Worm (Caenorhabditis elegans): ENCODE results near the gene D2024.4.

D2024.4 gene

DNA sequence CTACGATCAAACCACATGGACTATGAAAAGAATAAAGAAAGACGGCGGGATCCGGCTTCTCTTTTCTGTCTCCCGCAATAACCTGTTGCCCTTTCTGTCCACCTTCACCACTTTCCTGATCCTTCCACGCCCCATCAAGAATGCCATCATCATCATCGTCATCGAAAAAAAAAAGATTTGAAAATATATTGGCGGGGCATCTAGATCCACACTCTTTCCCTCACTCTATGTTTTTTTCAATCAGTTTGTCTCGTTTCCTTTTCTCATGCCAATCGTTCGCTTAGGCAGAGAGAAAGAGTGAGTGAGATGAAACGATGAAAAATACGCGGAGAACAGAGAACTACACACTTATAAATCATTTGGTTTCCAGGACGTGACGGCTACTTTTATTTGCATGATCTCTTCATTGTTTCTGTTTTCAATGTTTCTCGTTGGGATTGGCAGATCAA is 2.6 kb downstream of the D2024.4 start:
- TF ChIP-seq blmp-1 (tag; optimal IDR thresholded peaks at IDR 0.05): peak; percentile 81
- TF ChIP-seq nhr-85 (tag): peak; percentile 68
- peak; percentile 29 for TF ChIP-seq mep-1 (tag; optimal IDR thresholded peaks at IDR 0.05)
- TF ChIP-seq unc-130 (tag; optimal IDR thresholded peaks at IDR 0.05): no peak
- TF ChIP-seq irx-1 (tag; optimal IDR thresholded peaks at IDR 0.05): no peak
- no peak for TF ChIP-seq isw-1 (GFP tag; IDR thresholded peaks at IDR 0.05)
- TF ChIP-seq dpl-1 (GFP tag; optimal IDR thresholded peaks at IDR 0.05): no peak
- TF ChIP-seq ceh-8 (GFP tag; optimal IDR thresholded peaks at IDR 0.05): no peak
- TF ChIP-seq nhr-90 (tag; optimal IDR thresholded peaks at IDR 0.05; ENCODE audit: poor library complexity): no peak
- TF ChIP-seq rnt-1 (tag; optimal IDR thresholded peaks at IDR 0.05): peak; percentile 28
- no peak for TF ChIP-seq snpc-4 (tag; optimal IDR thresholded peaks at IDR 0.05)
- TF ChIP-seq nhr-71 (tag; optimal IDR thresholded peaks at IDR 0.05): peak; percentile 32
- peak; percentile 17 for TF ChIP-seq nhr-20 (tag; optimal IDR thresholded peaks at IDR 0.05)
- TF ChIP-seq nhr-11 (tag; optimal IDR thresholded peaks at IDR 0.05): no peak
- TF ChIP-seq lin-14 (GFP tag; optimal IDR thresholded peaks at IDR 0.05): peak; percentile 59
- no peak for TF ChIP-seq nhr-84 (tag; optimal IDR thresholded peaks at IDR 0.05)
- TF ChIP-seq snu-23 (GFP tag; optimal IDR thresholded peaks at IDR 0.05): peak; percentile 34
- no peak for TF ChIP-seq mdl-1 (tag; optimal IDR thresholded peaks at IDR 0.05)
- TF ChIP-seq C16A3.4 (tag; optimal IDR thresholded peaks at IDR 0.05): no peak
- TF ChIP-seq zip-4 (GFP tag; optimal IDR thresholded peaks at IDR 0.05): no peak
- TF ChIP-seq lsy-2 (tag; optimal IDR thresholded peaks at IDR 0.05): peak in 1 of 2 experiments; percentile 15
- peak; percentile 57 for TF ChIP-seq pag-3 (tag; optimal IDR thresholded peaks at IDR 0.05; ENCODE audit: borderline replicate concordance, insufficient read depth)
- peak in 2 of 6 experiments; percentile 3 to 7 for TF ChIP-seq elt-3 (tag; optimal IDR thresholded peaks at IDR 0.05)

DNA sequence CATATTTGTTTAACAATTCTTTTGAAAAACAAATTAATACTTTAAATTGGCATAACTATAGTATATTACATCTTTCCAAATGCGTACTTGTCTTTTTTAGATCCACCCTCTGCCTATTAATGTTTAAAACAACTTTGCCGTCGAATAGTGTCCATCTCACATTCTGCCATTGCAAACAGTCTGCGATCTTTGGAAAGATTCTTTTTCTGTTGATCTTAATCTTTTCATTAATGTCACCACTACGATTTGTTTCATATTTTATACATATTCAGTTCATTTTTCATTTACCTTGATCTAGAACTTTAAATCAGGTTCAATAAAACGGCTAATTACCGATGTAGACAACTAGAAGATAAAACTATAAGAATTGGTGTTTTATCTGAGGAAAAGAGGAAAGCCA is 3.6 kb downstream of the D2024.4 start:
- TF ChIP-seq F16B12.6 (tag; optimal IDR thresholded peaks at IDR 0.05) (no peak), ceh-88 (GFP tag; IDR thresholded peaks at IDR 0.05) (no peak), nhr-85 (tag) (peak; percentile 16), nhr-237 (tag; optimal IDR thresholded peaks at IDR 0.05) (no peak), lsy-2 (tag; optimal IDR thresholded peaks at IDR 0.05) (no peak), nhr-84 (tag; optimal IDR thresholded peaks at IDR 0.05) (no peak)

DNA sequence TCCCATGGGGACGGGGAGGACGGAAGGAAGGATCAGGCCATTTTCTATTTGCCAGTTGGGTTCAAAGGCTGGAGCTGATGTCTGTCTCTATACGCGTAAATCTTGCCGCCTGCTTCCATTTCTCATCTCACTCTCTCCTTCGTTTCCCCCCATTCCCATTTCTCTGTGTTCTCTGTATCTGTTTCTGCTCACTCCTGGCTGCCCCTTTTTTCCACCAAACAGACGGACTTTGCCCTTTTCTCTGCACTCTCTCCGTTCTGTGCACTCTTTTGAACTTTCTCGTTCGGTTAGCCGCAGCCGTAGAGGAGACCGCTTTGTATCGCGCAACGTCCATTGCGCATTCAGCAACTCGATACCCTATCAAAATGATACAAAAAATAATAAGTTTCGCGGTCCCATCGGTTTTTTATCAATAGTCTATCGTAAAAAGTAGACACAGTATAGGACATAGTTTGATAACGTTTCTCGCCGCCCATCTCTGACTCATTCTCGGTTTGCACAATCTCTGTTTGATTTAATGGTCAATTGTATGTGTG is 4.4 kb downstream of the D2024.4 start:
- TF ChIP-seq lsy-2 (tag; optimal IDR thresholded peaks at IDR 0.05) (peak; percentile 47 to 65), grh-1 (GFP tag; IDR thresholded peaks at IDR 0.05) (no peak), fkh-10 (GFP tag; optimal IDR thresholded peaks at IDR 0.05) (no peak), ama-1 (optimal IDR thresholded peaks at IDR 0.05) (no peak), nhr-84 (tag; optimal IDR thresholded peaks at IDR 0.05) (no peak), tlp-1 (tag; optimal IDR thresholded peaks at IDR 0.05) (no peak), nhr-237 (tag; optimal IDR thresholded peaks at IDR 0.05) (no peak), sptf-1 (tag; optimal IDR thresholded peaks at IDR 0.05) (no peak), ceh-90 (tag; optimal IDR thresholded peaks at IDR 0.05) (no peak), xbp-1 (tag; optimal IDR thresholded peaks at IDR 0.05) (peak; percentile 17), nhr-71 (tag; optimal IDR thresholded peaks at IDR 0.05) (peak; percentile 81), sox-4 (tag; optimal IDR thresholded peaks at IDR 0.05) (no peak), tbx-2 (tag; optimal IDR thresholded peaks at IDR 0.05) (peak; percentile 59), mep-1 (tag; optimal IDR thresholded peaks at IDR 0.05) (peak; percentile 55), zag-1 (tag; optimal IDR thresholded peaks at IDR 0.05) (no peak), nhr-12 (tag; optimal IDR thresholded peaks at IDR 0.05) (no peak), isw-1 (GFP tag; IDR thresholded peaks at IDR 0.05) (no peak), alr-1 (tag; optimal IDR thresholded peaks at IDR 0.05; ENCODE audit: borderline replicate concordance) (no peak), dsc-1 (tag; optimal IDR thresholded peaks at IDR 0.05) (peak; percentile 53), aly-2 (tag; optimal IDR thresholded peaks at IDR 0.05) (peak; percentile 0), fos-1 (tag; optimal IDR thresholded peaks at IDR 0.05) (no peak), nhr-28 (tag; optimal IDR thresholded peaks at IDR 0.05) (no peak), dpl-1 (GFP tag; optimal IDR thresholded peaks at IDR 0.05) (peak; percentile 15 to 37 (median 18)), lin-39 (tag; optimal IDR thresholded peaks at IDR 0.05) (no peak), ztf-4 (tag; optimal IDR thresholded peaks at IDR 0.05) (no peak), nhr-76 (tag; optimal IDR thresholded peaks at IDR 0.05) (no peak), ceh-63 (GFP tag; optimal IDR thresholded peaks at IDR 0.05) (no peak), lin-13 (GFP tag; optimal IDR thresholded peaks at IDR 0.05) (no peak), mdl-1 (tag; optimal IDR thresholded peaks at IDR 0.05) (peak in 1 of 2 experiments; percentile 47), skn-1 (tag; optimal IDR thresholded peaks at IDR 0.05) (no peak), pax-3 (tag; optimal IDR thresholded peaks at IDR 0.05) (no peak), ceh-88 (GFP tag; IDR thresholded peaks at IDR 0.05) (no peak), irx-1 (tag; optimal IDR thresholded peaks at IDR 0.05) (peak; percentile 49)

All from whole organism, L1 larva.